Fruit fly (Drosophila melanogaster): ENCODE data around the gene CG6012.

- TF ChIP-seq kay (GFP tag; ENCODE audit: borderline replicate concordance) (no peak), Clk (GFP tag; optimal IDR thresholded peaks at IDR 0.05) (no peak), CG1620 (GFP tag; optimal IDR thresholded peaks at IDR 0.05) (peak; percentile 43), CG5204 (GFP tag; optimal IDR thresholded peaks at IDR 0.05) (no peak), Hr96 (GFP tag; optimal IDR thresholded peaks at IDR 0.05) (no peak), ovo (GFP tag; optimal IDR thresholded peaks at IDR 0.05) (no peak), CG12768 (GFP tag; optimal IDR thresholded peaks at IDR 0.05) (peak; percentile 39), Mnt (GFP tag; optimal IDR thresholded peaks at IDR 0.05) (peak; percentile 77), bab1 (GFP tag; optimal IDR thresholded peaks at IDR 0.05) (peak; percentile 10), cic (GFP tag; optimal IDR thresholded peaks at IDR 0.05) (peak; percentile 7)
These were observed 19.6 kb upstream of the CG6012 start for dm6 chr2L:16880930-16881329.

Data from whole organism, adult.